Worm (Caenorhabditis elegans) whole organism, L1 larva: ENCODE data around the gene sftb-1.

ENCODE experiments used
- C16A3.4 ChIP-seq: fragments of 150-350 bp; optimal IDR thresholded peaks from 2 replicates; lab custom pipeline; 2014; ENCODE audit warnings: missing biosample characterization, missing genetic modification characterization
- F16B12.6 ChIP-seq: fragments of 150-350 bp; optimal IDR thresholded peaks from 2 replicates; lab custom pipeline; 2014; ENCODE audit warnings: missing biosample characterization, missing genetic modification characterization
- aly-2 ChIP-seq: fragments of 150-350 bp; optimal IDR thresholded peaks from 2 replicates; lab custom pipeline; 2014; ENCODE audit warnings: missing biosample characterization, missing genetic modification characterization
- blmp-1 ChIP-seq: fragments of 150-350 bp; optimal IDR thresholded peaks from 2 replicates; lab custom pipeline; 2014; ENCODE audit warnings: missing biosample characterization, missing genetic modification characterization
- ceh-63 ChIP-seq: fragments of 200-800 bp; sonication (Bioruptor generic); optimal IDR thresholded peaks from 2 replicates; lab custom pipeline; 2018; ENCODE audit warnings: mild to moderate bottlenecking, missing genetic modification characterization, missing compliant biosample characterization
- ceh-8 ChIP-seq: fragments of 200-800 bp; sonication (Bioruptor generic); optimal IDR thresholded peaks from 2 replicates; lab custom pipeline; 2018; ENCODE audit warnings: mild to moderate bottlenecking, missing genetic modification characterization, moderate library complexity, missing compliant biosample characterization
- ceh-88 ChIP-seq: fragments of 200-800 bp; sonication (Bioruptor generic); IDR thresholded peaks from 2 replicates; pipeline ENCODE4 v1.3.6; 2022; ENCODE audit warnings: missing genetic modification characterization, missing compliant biosample characterization
- ceh-90 ChIP-seq: sonication (generic microtip); optimal IDR thresholded peaks from 2 replicates; lab custom pipeline; 2016; ENCODE audit warnings: missing genetic modification characterization, missing compliant biosample characterization
- efl-1 ChIP-seq, 4 experiments: fragments of 150-350 bp; optimal IDR thresholded peaks in 3 of 4; peaks in 1 of 4; 1 replicate in 1 of 4; 2 replicates in 3 of 4; lab custom pipeline; 2014; ENCODE audit warnings: missing biosample characterization in 2 of 4, missing genetic modification characterization in 2 of 4, missing genetic modification reagents in 2 of 4
- efl-3 ChIP-seq: fragments of 200-800 bp; sonication (Bioruptor generic); optimal IDR thresholded peaks from 2 replicates; lab custom pipeline; 2018; ENCODE audit warnings: mild to moderate bottlenecking, missing genetic modification characterization, missing compliant biosample characterization
- elt-3 ChIP-seq, 6 experiments: fragments of 150-350 bp in 1 of 6; sonication (generic microtip); optimal IDR thresholded peaks; 2 replicates each; lab custom pipeline; 2017 to 2018; ENCODE audit warnings: missing biosample characterization in 6 of 6, missing genetic modification characterization in 6 of 6, inconsistent platforms in 1 of 6
- fos-1 ChIP-seq: fragments of 150-350 bp; optimal IDR thresholded peaks from 2 replicates; lab custom pipeline; 2014; ENCODE audit warnings: missing biosample characterization, missing genetic modification characterization
- grh-1 ChIP-seq: fragments of 200-800 bp; sonication (Bioruptor generic); IDR thresholded peaks from 2 replicates; pipeline ENCODE4 v1.3.6; 2022; ENCODE audit warnings: missing genetic modification reagents, missing genetic modification characterization, missing compliant biosample characterization
- hpl-2 ChIP-seq: fragments of 150-350 bp; optimal IDR thresholded peaks from 2 replicates; lab custom pipeline; 2014; ENCODE audit warnings: missing biosample characterization, missing genetic modification reagents, missing genetic modification characterization
- isw-1 ChIP-seq: fragments of 200-800 bp; sonication (Bioruptor generic); IDR thresholded peaks from 2 replicates; pipeline ENCODE4 v1.3.6; 2022; ENCODE audit warnings: missing genetic modification characterization, missing compliant biosample characterization
- jun-1 ChIP-seq: fragments of 150-350 bp; optimal IDR thresholded peaks from 2 replicates; lab custom pipeline; 2014; ENCODE audit warnings: missing biosample characterization, missing genetic modification reagents, missing genetic modification characterization
- lin-35 ChIP-seq, 2 experiments: fragments of 150-350 bp; optimal IDR thresholded peaks; 2 replicates each; lab custom pipeline; 2014; ENCODE audit warnings: missing biosample characterization in 2 of 2, missing genetic modification characterization in 2 of 2, missing genetic modification reagents in 2 of 2
- lsy-2 ChIP-seq, 2 experiments: fragments of 150-350 bp; optimal IDR thresholded peaks; 2 replicates each; lab custom pipeline; 2014; ENCODE audit warnings: missing biosample characterization in 2 of 2, missing genetic modification characterization in 2 of 2
- mab-9 ChIP-seq: fragments of 200-800 bp; sonication (Bioruptor generic); IDR thresholded peaks from 2 replicates; pipeline ENCODE4 v1.3.6; 2022; ENCODE audit warnings: missing genetic modification reagents, missing genetic modification characterization, missing compliant biosample characterization
- mdl-1 ChIP-seq, 2 experiments: fragments of 150-350 bp; optimal IDR thresholded peaks; 2 replicates each; lab custom pipeline; 2014 to 2017; ENCODE audit warnings: missing biosample characterization in 2 of 2, missing genetic modification characterization in 2 of 2, inconsistent platforms in 1 of 2
- mep-1 ChIP-seq: fragments of 150-350 bp; optimal IDR thresholded peaks from 2 replicates; lab custom pipeline; 2014; ENCODE audit warnings: missing biosample characterization, missing genetic modification characterization
- nhr-76 ChIP-seq: sonication (generic microtip); optimal IDR thresholded peaks from 2 replicates; lab custom pipeline; 2017; ENCODE audit warnings: missing biosample characterization, missing genetic modification characterization
- nhr-90 ChIP-seq: sonication (generic microtip); optimal IDR thresholded peaks from 2 replicates; lab custom pipeline; 2016; ENCODE audit warnings: mild to moderate bottlenecking, missing genetic modification characterization, missing compliant biosample characterization; ENCODE audit not compliant: poor library complexity
- pag-3 ChIP-seq: sonication (generic microtip); optimal IDR thresholded peaks from 2 replicates; lab custom pipeline; 2017; ENCODE audit warnings: missing genetic modification characterization, mild to moderate bottlenecking, missing compliant biosample characterization, antibody characterized with exemption, borderline replicate concordance; ENCODE audit not compliant: insufficient read depth
- pqm-1 ChIP-seq: sonication (generic microtip); optimal IDR thresholded peaks from 3 replicates; lab custom pipeline; 2017; ENCODE audit warnings: missing biosample characterization, missing genetic modification characterization
- unc-62 ChIP-seq: fragments of 150-350 bp; optimal IDR thresholded peaks from 2 replicates; lab custom pipeline; 2014; ENCODE audit warnings: missing biosample characterization, missing genetic modification reagents, missing genetic modification characterization
- unc-86 ChIP-seq: sonication (generic microtip); optimal IDR thresholded peaks from 2 replicates; lab custom pipeline; 2016; ENCODE audit warnings: missing genetic modification characterization, missing compliant biosample characterization
- zag-1 ChIP-seq: fragments of 150-350 bp; optimal IDR thresholded peaks from 2 replicates; lab custom pipeline; 2014; ENCODE audit warnings: missing biosample characterization, missing genetic modification characterization
- zip-4 ChIP-seq: fragments of 200-800 bp; sonication (Bioruptor generic); optimal IDR thresholded peaks from 2 replicates; lab custom pipeline; 2018; ENCODE audit warnings: mild to moderate bottlenecking, missing genetic modification characterization, moderate library complexity, missing compliant biosample characterization
- ztf-11 ChIP-seq, 2 experiments: sonication (generic microtip); optimal IDR thresholded peaks; 2 replicates each; lab custom pipeline; 2016 to 2017; ENCODE audit warnings: missing genetic modification characterization in 2 of 2, missing biosample characterization in 1 of 2, missing compliant biosample characterization in 1 of 2
- ztf-4 ChIP-seq: fragments of 150-350 bp; optimal IDR thresholded peaks from 2 replicates; lab custom pipeline; 2014; ENCODE audit warnings: missing biosample characterization, missing genetic modification characterization

Gene sftb-1

DNA sequence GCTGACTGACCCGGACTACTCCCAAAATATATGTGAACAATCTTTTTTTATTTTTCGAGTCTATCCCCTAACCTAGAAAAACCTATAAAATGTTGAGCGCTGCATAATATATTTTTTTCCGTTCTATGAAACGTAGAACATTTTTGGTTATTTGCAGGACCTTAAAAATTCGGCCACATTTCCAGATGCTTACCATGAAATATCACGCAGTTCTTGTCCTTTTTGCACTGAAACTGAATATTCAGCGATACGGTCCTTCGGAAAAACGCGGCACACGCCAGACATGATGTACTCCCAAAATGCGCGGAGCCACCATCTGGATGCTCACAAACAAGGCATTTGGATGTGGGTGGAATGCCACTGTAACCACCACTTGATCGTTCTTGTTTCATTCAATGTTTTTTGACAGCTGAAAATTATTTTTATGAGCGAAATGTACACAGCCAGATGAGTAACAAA lies 36.2 kb downstream of the sftb-1 start, which contains the start of gene nhr-20:
Gene nhr-20 (minus strand): TSS at position 409 of the 459 bp plus-strand sequence.
- TF ChIP-seq lin-35 (GFP tag; optimal IDR thresholded peaks at IDR 0.05; lab: Kevin White, UChicago): no peak
- no peak for TF ChIP-seq efl-1 (optimal IDR thresholded peaks at IDR 0.05; lab: Kevin White, UChicago)
- TF ChIP-seq efl-1 (GFP tag; optimal IDR thresholded peaks at IDR 0.05 in 1 of 2; lab: Kevin White, UChicago): peak in 1 of 2 experiments; percentile 55
- TF ChIP-seq unc-62 (GFP tag; lab: Kevin White, UChicago): no peak
- no peak for TF ChIP-seq aly-2 (tag; lab: Kevin White, UChicago)
- TF ChIP-seq, all 84 proteins: peak for 1

DNA sequence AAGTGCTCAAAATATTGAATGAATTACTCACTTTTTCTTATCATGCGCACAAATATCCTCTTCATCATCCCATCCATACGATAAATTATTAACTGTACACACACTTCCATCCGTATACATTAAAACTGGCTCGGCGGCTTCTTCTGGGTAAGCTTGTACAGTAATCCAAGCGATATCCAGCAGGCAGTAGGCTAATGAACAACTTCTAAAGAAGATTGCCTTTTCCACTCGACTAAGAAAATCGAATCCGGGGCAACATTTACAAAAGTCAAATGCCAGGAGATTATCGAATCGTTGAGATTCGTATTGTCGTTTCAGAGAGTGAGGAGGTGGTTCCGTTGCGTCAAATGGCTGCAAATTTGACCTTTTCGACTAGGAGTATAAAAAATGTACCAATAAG lies 37.7 kb downstream of the sftb-1 start:
- TF ChIP-seq ceh-90 (tag; lab: Kevin White, UChicago) (no peak), efl-1 (optimal IDR thresholded peaks at IDR 0.05; lab: Kevin White, UChicago) (no peak), efl-1 (GFP tag; optimal IDR thresholded peaks at IDR 0.05 in 1 of 2; lab: Kevin White, UChicago) (peak in 1 of 2 experiments; percentile 48), ceh-88 (no peak), efl-3 (no peak), mep-1 (tag; lab: Kevin White, UChicago) (no peak)

DNA sequence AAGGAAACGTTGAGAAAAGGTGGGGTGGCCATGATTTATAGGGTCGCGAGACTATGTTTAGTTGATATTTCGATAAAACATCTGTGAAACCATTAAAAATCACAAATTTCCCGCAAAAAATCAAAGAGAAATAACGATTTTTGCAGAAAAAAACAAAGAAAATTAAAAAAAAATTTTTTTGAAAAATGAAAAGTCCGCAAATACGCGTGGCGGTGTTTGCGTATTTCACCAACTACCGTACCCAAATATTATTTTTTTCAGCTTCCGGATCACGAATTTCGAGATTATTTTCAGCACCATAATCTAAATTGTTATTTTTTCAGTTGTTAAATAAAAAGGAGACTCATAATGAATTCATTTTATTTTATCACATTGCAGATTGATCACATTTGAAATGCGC lies 39.0 kb downstream of the sftb-1 start:
- no peak for TF ChIP-seq fos-1 (tag; lab: Kevin White, UChicago)
- TF ChIP-seq lsy-2 (tag; optimal IDR thresholded peaks at IDR 0.05; lab: Kevin White, UChicago): peak in 1 of 2 experiments; percentile 3
- no peak for TF ChIP-seq blmp-1

DNA sequence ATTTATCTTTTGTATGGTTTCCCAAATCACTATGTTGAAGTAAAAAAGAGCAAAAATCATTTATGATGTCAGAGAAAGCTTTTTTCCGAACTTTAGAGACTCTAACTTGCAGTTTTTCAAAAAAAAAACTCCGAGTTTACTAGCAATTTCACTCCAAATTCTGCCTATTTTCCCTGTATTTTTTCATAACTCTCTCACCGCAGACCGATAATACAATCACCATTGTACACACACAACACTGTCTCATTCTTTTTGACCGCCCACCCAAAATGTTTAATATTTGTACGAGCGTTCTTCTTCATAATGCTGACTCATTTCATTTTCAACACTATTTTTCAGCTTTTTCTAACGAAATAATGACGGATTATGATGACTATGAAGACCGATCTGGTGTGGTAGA lies 40.2 kb downstream of the sftb-1 start, which contains the start of gene F43C1.5:
Gene F43C1.5 (plus strand): TSS at position 301 of the 400 bp plus-strand sequence.
- no peak for TF ChIP-seq elt-3 (tag; optimal IDR thresholded peaks at IDR 0.05; lab: Kevin White, UChicago)
- TF ChIP-seq jun-1 (tag; lab: Kevin White, UChicago): no peak
- no peak for TF ChIP-seq lin-35 (GFP tag; optimal IDR thresholded peaks at IDR 0.05; lab: Kevin White, UChicago)
- no peak for TF ChIP-seq unc-86 (tag; lab: Kevin White, UChicago)
- TF ChIP-seq efl-1 (optimal IDR thresholded peaks at IDR 0.05; lab: Kevin White, UChicago): no peak
- peak in 1 of 2 experiments; percentile 20 for TF ChIP-seq efl-1 (GFP tag; optimal IDR thresholded peaks at IDR 0.05 in 1 of 2; lab: Kevin White, UChicago)

DNA sequence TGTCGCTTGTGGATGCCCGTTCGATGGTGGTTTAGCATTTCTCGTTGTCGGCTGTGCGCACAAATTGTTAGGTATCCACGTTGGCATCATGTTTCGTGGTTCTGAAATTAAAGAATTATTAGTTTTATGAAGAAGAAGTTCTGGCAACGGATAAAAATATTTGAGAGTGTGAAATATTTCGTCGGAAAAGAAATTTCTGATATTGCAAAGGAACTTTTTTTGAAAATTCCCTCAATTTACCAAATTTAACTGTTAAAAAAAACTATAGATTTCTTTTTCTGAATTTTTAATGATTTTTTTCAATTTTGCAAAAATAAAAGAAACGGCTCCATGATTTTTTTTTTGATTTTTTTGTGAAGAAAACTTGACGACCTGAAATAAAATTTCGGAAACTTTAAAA lies 41.1 kb downstream of the sftb-1 start, which contains the start of gene mpk-1:
Gene mpk-1 (minus strand): TSS at position 101 of the 400 bp plus-strand sequence.
- TF ChIP-seq F16B12.6 (tag; lab: Kevin White, UChicago) (no peak), C16A3.4 (no peak), ceh-63 (no peak), aly-2 (tag; lab: Kevin White, UChicago) (no peak), ceh-90 (tag; lab: Kevin White, UChicago) (no peak), nhr-76 (tag; lab: Kevin White, UChicago) (no peak), zag-1 (no peak), grh-1 (GFP tag; lab: Robert Waterston, UW) (no peak), mdl-1 (tag; optimal IDR thresholded peaks at IDR 0.05; lab: Kevin White, UChicago) (no peak), pqm-1 (tag; lab: Kevin White, UChicago) (no peak), zip-4 (GFP tag; lab: Kevin White, UChicago) (no peak), ceh-88 (no peak), ztf-4 (tag; lab: Kevin White, UChicago) (no peak), hpl-2 (GFP tag; lab: Kevin White, UChicago) (no peak), ztf-11 (tag; optimal IDR thresholded peaks at IDR 0.05; lab: Kevin White, UChicago) (no peak), pag-3 (no peak), mab-9 (no peak), ceh-8 (GFP tag; lab: Kevin White, UChicago) (no peak)

DNA sequence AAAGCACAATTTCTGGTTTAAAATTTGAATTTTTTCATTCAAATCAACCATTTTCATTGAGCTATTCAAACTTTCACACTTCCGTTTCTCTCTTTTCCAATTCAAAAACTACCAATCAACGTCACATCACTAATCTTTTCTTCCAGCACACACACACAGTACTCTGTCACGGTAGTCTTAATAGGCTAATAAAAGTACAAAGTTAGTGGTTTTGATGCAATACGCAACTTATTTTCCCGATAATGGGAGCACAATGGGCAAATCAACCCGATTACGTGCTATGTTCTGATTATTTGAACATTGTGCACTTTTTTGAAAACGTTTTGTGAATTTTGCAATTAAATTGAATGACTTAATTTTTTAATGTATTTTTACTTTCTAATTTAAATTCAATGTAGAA lies 41.7 kb downstream of the sftb-1 start:
- no peak for TF ChIP-seq pqm-1 (tag; lab: Kevin White, UChicago)
- no peak for TF ChIP-seq nhr-90 (tag; lab: Kevin White, UChicago)
- TF ChIP-seq ceh-88: no peak
- TF ChIP-seq unc-86 (tag; lab: Kevin White, UChicago): no peak
- no peak for TF ChIP-seq mdl-1 (tag; optimal IDR thresholded peaks at IDR 0.05; lab: Kevin White, UChicago)
- no peak for TF ChIP-seq isw-1 (GFP tag; lab: Robert Waterston, UW)
- TF ChIP-seq, all 84 proteins: peak for 0
